Worm (Caenorhabditis elegans): ENCODE results near the gene slcr-46.3.

Gene slcr-46.3

DNA sequence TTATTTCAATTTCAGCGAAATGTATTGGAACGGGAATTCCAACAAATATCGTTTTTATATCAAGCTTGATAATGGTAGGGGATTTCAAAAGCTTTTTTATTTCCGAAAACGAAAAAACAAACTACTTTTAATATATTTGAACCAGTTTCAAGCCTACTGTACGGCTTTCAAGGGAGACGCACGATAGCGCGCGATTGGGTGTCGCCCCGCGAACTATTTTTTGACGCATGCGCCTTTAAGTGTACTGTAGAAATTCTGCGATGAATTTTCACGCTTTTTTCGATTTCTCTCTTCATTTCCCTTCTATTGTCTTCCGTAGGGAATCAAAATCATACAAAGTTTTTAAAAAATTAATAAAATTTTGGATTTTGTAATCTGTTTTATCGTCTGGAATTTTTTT lies 20.4 kb downstream of the slcr-46.3 start:
- no peak for TF ChIP-seq mls-2 (tag; optimal IDR thresholded peaks at IDR 0.05)
- no peak for TF ChIP-seq lin-13 (tag; optimal IDR thresholded peaks at IDR 0.05)
- no peak for TF ChIP-seq unc-39 (tag; optimal IDR thresholded peaks at IDR 0.05)
- no peak for TF ChIP-seq snpc-4 (tag; optimal IDR thresholded peaks at IDR 0.05)
- no peak for TF ChIP-seq ceh-83 (GFP tag; optimal IDR thresholded peaks at IDR 0.05)
- TF ChIP-seq blmp-1 (tag; optimal IDR thresholded peaks at IDR 0.05), result no peak

ce11 chrV:9702755-9703154 lies 21.2 kb downstream of the slcr-46.3 start, which contains the start of gene xbx-6:
Gene xbx-6, plus strand, starts transcription at chrV:9703055.
- TF ChIP-seq unc-62 (GFP tag; optimal IDR thresholded peaks at IDR 0.05), result no peak
- no peak for TF ChIP-seq unc-39 (tag; optimal IDR thresholded peaks at IDR 0.05)
- no peak for TF ChIP-seq nhr-76 (tag; optimal IDR thresholded peaks at IDR 0.05)

ce11 chrV:9701861-9702260 lies 22.0 kb downstream of the slcr-46.3 start:
- TF ChIP-seq tbx-8 (GFP tag; optimal IDR thresholded peaks at IDR 0.05) (no peak), nhr-76 (tag; optimal IDR thresholded peaks at IDR 0.05) (no peak), mep-1 (tag; optimal IDR thresholded peaks at IDR 0.05) (no peak)

DNA sequence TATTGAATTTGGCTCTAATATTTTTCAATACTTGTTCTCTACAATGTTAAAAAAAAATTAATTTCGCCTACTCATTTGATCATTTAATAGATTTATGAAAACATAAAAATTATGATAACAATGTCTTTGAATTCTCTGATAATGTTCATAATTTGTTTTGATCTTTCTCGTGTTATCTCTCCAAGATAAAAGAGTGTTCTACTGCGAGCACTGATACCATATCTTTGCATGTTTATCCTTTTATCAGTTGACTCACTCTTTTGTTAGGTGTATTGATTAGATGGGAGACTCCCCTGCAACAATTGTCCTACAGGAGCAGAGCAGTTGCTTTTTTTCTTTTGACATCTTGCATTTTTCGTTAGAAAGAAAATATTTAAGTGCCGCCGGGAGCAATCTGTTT lies 24.7 kb downstream of the slcr-46.3 start:
- TF ChIP-seq zip-8 (tag; optimal IDR thresholded peaks at IDR 0.05) (no peak), hlh-1 (tag; optimal IDR thresholded peaks at IDR 0.05) (no peak), nhr-76 (tag; optimal IDR thresholded peaks at IDR 0.05) (no peak), mep-1 (tag; optimal IDR thresholded peaks at IDR 0.05) (no peak), mab-5 (tag; optimal IDR thresholded peaks at IDR 0.05) (no peak), nhr-2 (tag; optimal IDR thresholded peaks at IDR 0.05) (no peak), unc-39 (tag; optimal IDR thresholded peaks at IDR 0.05) (no peak), nhr-237 (tag; optimal IDR thresholded peaks at IDR 0.05) (no peak), ceh-43 (GFP tag; optimal IDR thresholded peaks at IDR 0.05) (no peak), ces-1 (GFP tag; optimal IDR thresholded peaks at IDR 0.05) (no peak), sptf-1 (tag; optimal IDR thresholded peaks at IDR 0.05) (no peak), lin-13 (tag; optimal IDR thresholded peaks at IDR 0.05) (no peak), lin-32 (GFP tag; optimal IDR thresholded peaks at IDR 0.05) (no peak), ham-2 (GFP tag; optimal IDR thresholded peaks at IDR 0.05) (no peak), drap-1 (GFP tag; optimal IDR thresholded peaks at IDR 0.05) (no peak), nhr-28 (tag; optimal IDR thresholded peaks at IDR 0.05) (no peak), ztf-11 (tag; optimal IDR thresholded peaks at IDR 0.05) (no peak), tbx-8 (GFP tag; optimal IDR thresholded peaks at IDR 0.05) (no peak), ceh-83 (GFP tag; optimal IDR thresholded peaks at IDR 0.05) (no peak)

DNA sequence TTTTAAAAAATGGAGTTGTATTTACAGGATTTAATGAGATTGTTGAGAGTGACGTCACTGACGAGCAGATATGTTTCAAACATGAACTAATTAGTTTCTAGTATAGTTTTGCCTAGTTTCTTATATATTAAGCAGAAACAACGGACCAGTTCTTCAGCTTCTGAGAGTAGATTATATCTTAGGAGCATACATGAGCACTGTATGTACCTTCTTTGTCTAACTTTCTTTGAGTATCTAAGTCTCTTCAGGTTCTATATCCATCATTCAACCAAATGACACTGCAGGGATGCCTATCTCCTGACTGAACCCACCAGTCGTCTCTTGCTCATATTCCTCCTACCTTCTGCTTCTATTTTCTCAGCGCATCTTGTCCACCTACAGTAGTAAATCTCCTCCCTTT lies 27.2 kb downstream of the slcr-46.3 start, which contains the start of gene her-1:
Gene her-1 (plus strand): TSS at position 301 of the 400 bp plus-strand sequence.
- no peak for TF ChIP-seq M03D4.4 (tag; optimal IDR thresholded peaks at IDR 0.05)
- TF ChIP-seq unc-39 (tag; optimal IDR thresholded peaks at IDR 0.05), result no peak
- no peak for TF ChIP-seq nhr-2 (tag; optimal IDR thresholded peaks at IDR 0.05)
- TF ChIP-seq nhr-28 (tag; optimal IDR thresholded peaks at IDR 0.05), result no peak
- no peak for TF ChIP-seq ceh-39 (tag; optimal IDR thresholded peaks at IDR 0.05)

ce11 chrV:9692649-9693112 lies 31.2 kb downstream of the slcr-46.3 start, which contains the start of gene ZK287.7:
Gene ZK287.7, plus strand, starts transcription at chrV:9693062.
- TF ChIP-seq nhr-76 (tag; optimal IDR thresholded peaks at IDR 0.05) (no peak), snpc-4 (tag; optimal IDR thresholded peaks at IDR 0.05) (no peak), nhr-237 (tag; optimal IDR thresholded peaks at IDR 0.05) (no peak), nhr-2 (tag; optimal IDR thresholded peaks at IDR 0.05) (no peak), M03D4.4 (tag; optimal IDR thresholded peaks at IDR 0.05) (no peak), ceh-83 (GFP tag; optimal IDR thresholded peaks at IDR 0.05) (no peak), ztf-11 (tag; optimal IDR thresholded peaks at IDR 0.05) (no peak), mls-2 (tag; optimal IDR thresholded peaks at IDR 0.05) (no peak), cnd-1 (tag; optimal IDR thresholded peaks at IDR 0.05) (no peak)

ce11 chrV:9692109-9692581 lies 31.8 kb downstream of the slcr-46.3 start, which contains the start of gene ztf-9:
Gene ztf-9, minus strand, starts transcription at chrV:9692159.
- TF ChIP-seq blmp-1 (tag; optimal IDR thresholded peaks at IDR 0.05) (peak; percentile 85), nhr-12 (tag; optimal IDR thresholded peaks at IDR 0.05) (no peak), unc-62 (GFP tag; optimal IDR thresholded peaks at IDR 0.05) (peak; percentile 16), nhr-237 (tag; optimal IDR thresholded peaks at IDR 0.05) (peak; percentile 10), pha-4 (tag; optimal IDR thresholded peaks at IDR 0.05) (no peak), bed-3 (GFP tag; optimal IDR thresholded peaks at IDR 0.05) (no peak), lsy-2 (tag; optimal IDR thresholded peaks at IDR 0.05) (peak; percentile 28), flh-1 (GFP tag; optimal IDR thresholded peaks at IDR 0.05) (no peak), drap-1 (GFP tag; optimal IDR thresholded peaks at IDR 0.05) (peak; percentile 54), snpc-4 (tag; optimal IDR thresholded peaks at IDR 0.05) (no peak), mls-2 (tag; optimal IDR thresholded peaks at IDR 0.05) (peak; percentile 59), M03D4.4 (tag; optimal IDR thresholded peaks at IDR 0.05) (peak; percentile 36), mep-1 (tag; optimal IDR thresholded peaks at IDR 0.05) (peak; percentile 45), ztf-11 (tag; optimal IDR thresholded peaks at IDR 0.05) (no peak), elt-3 (tag; optimal IDR thresholded peaks at IDR 0.05) (no peak), sptf-1 (tag; optimal IDR thresholded peaks at IDR 0.05) (peak; percentile 62), cnd-1 (tag; optimal IDR thresholded peaks at IDR 0.05) (peak; percentile 4), nhr-2 (tag; optimal IDR thresholded peaks at IDR 0.05) (no peak), ham-2 (GFP tag; optimal IDR thresholded peaks at IDR 0.05) (peak; percentile 15), ces-1 (GFP tag; optimal IDR thresholded peaks at IDR 0.05) (peak; percentile 17), lin-13 (tag; optimal IDR thresholded peaks at IDR 0.05) (peak; percentile 27), zip-8 (tag; optimal IDR thresholded peaks at IDR 0.05) (no peak), lin-32 (GFP tag; optimal IDR thresholded peaks at IDR 0.05) (no peak), nhr-76 (tag; optimal IDR thresholded peaks at IDR 0.05) (no peak), unc-120 (tag; optimal IDR thresholded peaks at IDR 0.05; ENCODE audit: poor library complexity, severe bottlenecking) (peak; percentile 78), ceh-43 (GFP tag; optimal IDR thresholded peaks at IDR 0.05) (no peak), hlh-1 (tag; optimal IDR thresholded peaks at IDR 0.05) (peak; percentile 25)
